Worm (Caenorhabditis elegans): Measurements from ENCODE around the gene ckk-1.

- TF ChIP-seq flt-1 (GFP tag; IDR thresholded peaks at IDR 0.05) (no peak), ref-1 (GFP tag; conservative IDR thresholded peaks at IDR 0.05) (no peak), med-1 (GFP tag; optimal IDR thresholded peaks at IDR 0.05; ENCODE audit: insufficient read depth) (no peak), tab-1 (GFP tag; IDR thresholded peaks at IDR 0.05) (no peak), ztf-23 (GFP tag; IDR thresholded peaks at IDR 0.05) (no peak), ztf-29 (GFP tag; IDR thresholded peaks at IDR 0.05) (no peak), klf-2 (GFP tag; conservative IDR thresholded peaks at IDR 0.05) (no peak), cog-1 (tag; optimal IDR thresholded peaks at IDR 0.05) (no peak)
Observed at ce11 chrIII:5622232-5623009, 12.9 kb upstream of the ckk-1 start.

Measured in whole organism, midembryonic.